Fruit fly (Drosophila melanogaster): Measurements from ENCODE around the gene CG31668.

CG31668 gene

dm6 chr2L:2161244-2162243, 44.4 kb downstream of the CG31668 start (continued):
- TF ChIP-seq CG12071 (GFP tag; optimal IDR thresholded peaks at IDR 0.05): no peak
- TF ChIP-seq cas (GFP tag; IDR thresholded peaks at IDR 0.05): no peak
- TF ChIP-seq h (optimal IDR thresholded peaks at IDR 0.05): no peak
- TF ChIP-seq sna (GFP tag; IDR thresholded peaks at IDR 0.05; ENCODE audit: partially characterized antibody): 0 out of 2 replicates have a peak, but pooled peaks have one; percentile 39
- peak; percentile 65 for TF ChIP-seq CG2120 (GFP tag; optimal IDR thresholded peaks at IDR 0.05)
- no peak for TF ChIP-seq CG13624 (GFP tag; optimal IDR thresholded peaks at IDR 0.05)
- TF ChIP-seq tgo (GFP tag; IDR thresholded peaks at IDR 0.05): peak; percentile 33; the same call in 1 of the 3 replicates
- 0 out of 2 replicates have a peak, but pooled peaks have one; percentile 34 for TF ChIP-seq CG42726 (GFP tag; IDR thresholded peaks at IDR 0.05; ENCODE audit: partially characterized antibody)
- peak; percentile 19 to 62 for TF ChIP-seq chif (GFP tag; optimal IDR thresholded peaks at IDR 0.05)
- TF ChIP-seq unpg (GFP tag; optimal IDR thresholded peaks at IDR 0.05): peak; percentile 7
- TF ChIP-seq yki (optimal IDR thresholded peaks at IDR 0.05): no peak
- peak; percentile 19 for TF ChIP-seq NK7.1 (GFP tag; optimal IDR thresholded peaks at IDR 0.05)
- peak; percentile 73 for TF ChIP-seq CG30403 (GFP tag; optimal IDR thresholded peaks at IDR 0.05)
- no peak for TF ChIP-seq Bdp1 (GFP tag; optimal IDR thresholded peaks at IDR 0.05)
- no peak for TF ChIP-seq bigmax (GFP tag; optimal IDR thresholded peaks at IDR 0.05)
- peak; percentile 76; the same call in 2 of the 3 replicates for TF ChIP-seq ci (GFP tag; IDR thresholded peaks at IDR 0.05)
- TF ChIP-seq CG17359 (tag; optimal IDR thresholded peaks at IDR 0.05): peak; percentile 33
- no peak for TF ChIP-seq CG6854 (GFP tag; optimal IDR thresholded peaks at IDR 0.05)
- no peak for TF ChIP-seq hkb (optimal IDR thresholded peaks at IDR 0.05)
- TF ChIP-seq hkb (GFP tag; IDR thresholded peaks at IDR 0.05): no peak
- TF ChIP-seq odd (GFP tag; optimal IDR thresholded peaks at IDR 0.05): no peak
- TF ChIP-seq CG1832 (GFP tag; optimal IDR thresholded peaks at IDR 0.05): no peak
- peak; percentile 100 for TF ChIP-seq crol (GFP tag; IDR thresholded peaks at IDR 0.05)
- TF ChIP-seq CG9817 (tag; optimal IDR thresholded peaks at IDR 0.05): no peak
- no peak for TF ChIP-seq corto (GFP tag; optimal IDR thresholded peaks at IDR 0.05)
- TF ChIP-seq H15 (GFP tag; IDR thresholded peaks at IDR 0.05): no peak
- TF ChIP-seq Aef1 (GFP tag; IDR thresholded peaks at IDR 0.05): no peak; the same call in 2 of the 3 replicates
- TF ChIP-seq Drgx (GFP tag; IDR thresholded peaks at IDR 0.05): 0 out of 2 replicates have a peak, but pooled peaks have one; percentile 21
- TF ChIP-seq Kr (GFP tag; optimal IDR thresholded peaks at IDR 0.05): no peak
- TF ChIP-seq CG3726 (GFP tag; IDR thresholded peaks at IDR 0.05): no peak
- no peak for TF ChIP-seq amos (GFP tag; IDR thresholded peaks at IDR 0.05; ENCODE audit: partially characterized antibody)
- TF ChIP-seq ATbp (GFP tag; optimal IDR thresholded peaks at IDR 0.05): peak; percentile 40
- no peak for TF ChIP-seq usp (GFP tag; optimal IDR thresholded peaks at IDR 0.05)
- no peak for TF ChIP-seq pzg (GFP tag; optimal IDR thresholded peaks at IDR 0.05)
- peak; percentile 51 for TF ChIP-seq CG2678 (tag; optimal IDR thresholded peaks at IDR 0.05)
- TF ChIP-seq CG18476 (GFP tag; optimal IDR thresholded peaks at IDR 0.05): peak; percentile 48
- peak; percentile 69 for TF ChIP-seq gem (tag; optimal IDR thresholded peaks at IDR 0.05)
- TF ChIP-seq ato (GFP tag; IDR thresholded peaks at IDR 0.05; ENCODE audit: partially characterized antibody): 0 out of 2 replicates have a peak, but pooled peaks have one; percentile 28
- TF ChIP-seq ro (GFP tag; IDR thresholded peaks at IDR 0.05): no peak
- no peak for TF ChIP-seq CG10147 (GFP tag; optimal IDR thresholded peaks at IDR 0.05)
- no peak for TF ChIP-seq CTCF (GFP tag; optimal IDR thresholded peaks at IDR 0.05)
- peak; percentile 40 for TF ChIP-seq zf30C (GFP tag; optimal IDR thresholded peaks at IDR 0.05)
- peak; percentile 35 for TF ChIP-seq CG6654 (GFP tag; optimal IDR thresholded peaks at IDR 0.05)
- peak; percentile 57 for TF ChIP-seq ind (GFP tag; optimal IDR thresholded peaks at IDR 0.05)
- TF ChIP-seq peb (GFP tag; IDR thresholded peaks at IDR 0.05): no peak
- TF ChIP-seq Neu2 (GFP tag; optimal IDR thresholded peaks at IDR 0.05; ENCODE audit: borderline replicate concordance): no peak
- peak; percentile 62 for TF ChIP-seq nom (GFP tag; optimal IDR thresholded peaks at IDR 0.05)
- peak; percentile 86 for TF ChIP-seq CG17361 (GFP tag; IDR thresholded peaks at IDR 0.05)
- peak in 1 of 2 experiments; percentile 34 for TF ChIP-seq Eip74EF (GFP tag; optimal IDR thresholded peaks at IDR 0.05)
